Fruit fly (Drosophila melanogaster) whole organism, pupa: Measurements from ENCODE around the gene aurA.

Experiments
- CG10348 ChIP-seq: fragments of 200-800 bp; sonication (Bioruptor generic); IDR thresholded peaks from 2 replicates; pipeline ENCODE4 v1.3.6; 2022; ENCODE audit warnings: missing biosample characterization, missing genetic modification characterization
- CG12605 ChIP-seq: fragments of 200-800 bp; sonication (Bioruptor generic); IDR thresholded peaks from 2 replicates; pipeline ENCODE4 v1.3.6; 2022; ENCODE audit warnings: missing biosample characterization, missing genetic modification characterization
- CG13204 ChIP-seq: fragments of 200-800 bp; sonication (Bioruptor generic); optimal IDR thresholded peaks from 2 replicates; lab custom pipeline; 2018; ENCODE audit warnings: missing biosample characterization, mild to moderate bottlenecking, missing genetic modification characterization, moderate library complexity
- CG14655 ChIP-seq: fragments of 200-800 bp; sonication (Bioruptor generic); optimal IDR thresholded peaks from 3 replicates; lab custom pipeline; 2017; ENCODE audit warnings: mild to moderate bottlenecking, missing biosample characterization, missing genetic modification reagents, missing genetic modification characterization
- CG15710 ChIP-seq: fragments of 200-800 bp; sonication (Bioruptor generic); optimal IDR thresholded peaks from 2 replicates; lab custom pipeline; 2018; ENCODE audit warnings: missing biosample characterization, mild to moderate bottlenecking, missing genetic modification characterization, moderate library complexity
- CG17806 ChIP-seq: fragments of 200-800 bp; sonication (Bioruptor generic); optimal IDR thresholded peaks from 2 replicates; lab custom pipeline; 2018; ENCODE audit warnings: missing biosample characterization, mild to moderate bottlenecking, missing genetic modification characterization, moderate library complexity
- CG32121 ChIP-seq: fragments of 200-800 bp; sonication (Bioruptor generic); IDR thresholded peaks from 2 replicates; pipeline ENCODE4 v1.3.6; 2022; ENCODE audit warnings: missing biosample characterization, missing genetic modification characterization
- CG34367 ChIP-seq: fragments of 200-800 bp; sonication (Bioruptor generic); optimal IDR thresholded peaks from 2 replicates; lab custom pipeline; 2018; ENCODE audit warnings: missing biosample characterization, mild to moderate bottlenecking, missing genetic modification characterization
- CG4496 ChIP-seq: fragments of 200-800 bp; sonication (Bioruptor generic); IDR thresholded peaks from 3 replicates; pipeline ENCODE4 v1.3.6; 2022; ENCODE audit warnings: missing biosample characterization, missing genetic modification characterization
- CG8159 ChIP-seq: fragments of 200-800 bp; sonication (Bioruptor generic); optimal IDR thresholded peaks from 3 replicates; lab custom pipeline; 2018; ENCODE audit warnings: missing biosample characterization, mild to moderate bottlenecking, missing genetic modification characterization, moderate library complexity
- CG8301 ChIP-seq: fragments of 200-800 bp; sonication (Bioruptor generic); optimal IDR thresholded peaks from 2 replicates; lab custom pipeline; 2018; ENCODE audit warnings: missing biosample characterization, mild to moderate bottlenecking, missing genetic modification characterization
- CG9948 ChIP-seq: fragments of 200-800 bp; sonication (Bioruptor generic); optimal IDR thresholded peaks from 2 replicates; lab custom pipeline; 2018; ENCODE audit warnings: missing biosample characterization, mild to moderate bottlenecking, missing genetic modification characterization, moderate library complexity
- D1 ChIP-seq: fragments of 200-800 bp; sonication (Bioruptor generic); optimal IDR thresholded peaks from 2 replicates; lab custom pipeline; 2018; ENCODE audit warnings: missing biosample characterization, mild to moderate bottlenecking, missing genetic modification characterization, moderate library complexity
- EcR ChIP-seq: fragments of 200-800 bp; sonication (Bioruptor generic); optimal IDR thresholded peaks from 3 replicates; lab custom pipeline; 2019; ENCODE audit warnings: missing biosample characterization, missing genetic modification characterization, mild to moderate bottlenecking, moderate library complexity, missing genetic modification reagents
- Ets98B ChIP-seq: fragments of 200-800 bp; sonication (Bioruptor generic); IDR thresholded peaks from 2 replicates; pipeline ENCODE4 v1.3.6; 2022; ENCODE audit warnings: missing biosample characterization, missing genetic modification characterization
- Pif1A ChIP-seq: fragments of 200-800 bp; sonication (Bioruptor generic); optimal IDR thresholded peaks from 3 replicates; lab custom pipeline; 2016; ENCODE audit warnings: missing biosample characterization, missing genetic modification characterization
- Pif1B ChIP-seq: fragments of 200-800 bp; sonication (Bioruptor generic); optimal IDR thresholded peaks from 3 replicates; lab custom pipeline; 2016; ENCODE audit warnings: missing biosample characterization, missing genetic modification characterization
- Snoo ChIP-seq: fragments of 200-800 bp; sonication (Bioruptor generic); optimal IDR thresholded peaks from 3 replicates; lab custom pipeline; 2017; ENCODE audit warnings: missing biosample characterization, mild to moderate bottlenecking, missing genetic modification characterization, inconsistent platforms
- fd96Ca ChIP-seq: fragments of 200-800 bp; sonication (Bioruptor generic); IDR thresholded peaks from 3 replicates; pipeline ENCODE4 v1.3.6; 2022; ENCODE audit warnings: missing biosample characterization, missing genetic modification characterization
- gl ChIP-seq: fragments of 200-800 bp; sonication (Bioruptor generic); optimal IDR thresholded peaks from 2 replicates; lab custom pipeline; 2018; ENCODE audit warnings: missing biosample characterization, mild to moderate bottlenecking, missing genetic modification characterization
- rn ChIP-seq: fragments of 200-800 bp; sonication (Bioruptor generic); IDR thresholded peaks from 2 replicates; pipeline ENCODE4 v1.3.6; 2022; ENCODE audit warnings: missing biosample characterization, missing genetic modification characterization

The aurA gene

DNA sequence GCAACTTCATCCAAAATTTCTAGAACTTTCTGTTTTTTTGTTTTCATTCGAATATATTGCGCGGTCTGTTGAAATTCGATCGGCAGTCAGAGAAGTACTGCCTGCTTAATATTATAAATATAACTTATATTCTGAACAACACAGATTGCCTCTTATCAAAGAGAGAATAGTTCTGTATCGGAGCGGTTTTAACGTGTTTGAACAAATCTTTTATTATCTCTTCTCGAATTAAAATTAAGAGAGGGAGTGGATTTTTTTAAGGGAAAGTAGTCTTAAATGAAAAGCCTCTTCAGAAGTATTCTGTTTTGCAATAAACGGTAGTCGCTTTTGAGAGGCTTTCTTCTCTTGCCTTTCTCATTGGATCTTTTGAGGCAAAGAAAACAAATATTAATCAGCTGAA, 19.6 kb downstream of the aurA start:
- TF ChIP-seq CG14655 (no peak), D1 (tag; lab: Kevin White, UChicago) (peak; percentile 11)

DNA sequence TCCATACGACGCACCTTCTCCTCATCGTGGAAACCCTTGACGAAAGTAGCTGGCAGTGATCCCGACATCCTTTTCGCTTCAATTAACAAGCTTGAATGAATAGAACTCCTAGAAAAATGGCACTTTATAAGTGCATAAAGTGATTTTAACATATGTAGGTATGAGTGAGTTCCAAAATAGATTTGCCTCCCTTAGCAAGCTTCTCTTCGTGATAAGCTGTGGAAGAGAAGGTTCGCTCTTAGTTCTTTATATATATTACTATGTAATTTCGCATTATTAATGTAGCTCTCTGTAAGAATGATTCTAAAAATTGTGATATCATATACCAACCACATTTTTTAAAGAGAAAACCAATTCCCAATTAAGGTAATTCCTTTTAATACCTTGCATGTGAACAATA, 21.5 kb downstream of the aurA start, which contains the start of gene CG3397:
Gene CG3397 (minus strand): TSS at position 101 of the 400 bp plus-strand sequence.
- no peak for TF ChIP-seq CG17806 (tag; lab: Kevin White, UChicago)
- no peak for TF ChIP-seq Pif1A (GFP tag; lab: Kevin White, UChicago)
- TF ChIP-seq Ets98B (GFP tag; lab: Robert Waterston, UW) = no peak
- TF ChIP-seq EcR (GFP tag; lab: Kevin White, UChicago) = no peak
- no peak for TF ChIP-seq CG8159
- TF ChIP-seq CG9948 (tag; lab: Kevin White, UChicago) = no peak
- no peak for TF ChIP-seq CG34367 (tag; lab: Kevin White, UChicago)
- no peak for TF ChIP-seq CG8301 (tag; lab: Kevin White, UChicago)
- TF ChIP-seq D1 (tag; lab: Kevin White, UChicago) = no peak
- TF ChIP-seq gl = no peak
- TF ChIP-seq CG4496 (GFP tag; lab: Robert Waterston, UW) = no peak
- no peak for TF ChIP-seq rn (GFP tag; lab: Robert Waterston, UW)
- no peak for TF ChIP-seq Snoo (tag; lab: Kevin White, UChicago)
- TF ChIP-seq CG12605 (GFP tag; lab: Robert Waterston, UW) = no peak
- TF ChIP-seq CG13204 (GFP tag; lab: Kevin White, UChicago) = no peak
- TF ChIP-seq CG10348 (GFP tag; lab: Robert Waterston, UW) = no peak

dm6 chr3R:11984862-11985261, 21.9 kb downstream of the aurA start:
- TF ChIP-seq EcR (GFP tag; lab: Kevin White, UChicago) (peak; percentile 79), Pif1A (GFP tag; lab: Kevin White, UChicago) (no peak)

DNA sequence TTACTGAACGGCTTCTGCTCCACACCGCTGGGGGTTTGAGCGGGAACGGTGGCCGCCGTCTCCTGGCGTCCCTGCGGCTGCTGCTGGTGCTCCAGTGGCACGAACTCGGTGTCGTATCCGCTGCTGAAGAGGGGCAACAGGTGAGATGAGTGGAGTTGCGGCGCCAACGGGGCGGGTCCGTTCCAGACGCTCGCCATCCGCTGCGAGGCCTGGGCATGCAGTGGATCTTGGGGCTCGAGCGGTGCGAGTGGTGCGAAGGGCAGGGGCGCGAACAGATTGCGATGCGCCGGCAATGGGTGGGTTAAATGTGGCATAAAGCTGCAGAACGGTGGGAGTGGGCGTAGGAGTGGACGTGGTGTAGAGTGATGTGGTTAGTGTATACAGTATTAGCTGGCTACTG, 26.3 kb downstream of the aurA start:
- TF ChIP-seq CG9948 (tag; lab: Kevin White, UChicago) (no peak), CG17806 (tag; lab: Kevin White, UChicago) (no peak), CG13204 (GFP tag; lab: Kevin White, UChicago) (peak; percentile 87), fd96Ca (GFP tag; lab: Robert Waterston, UW) (no peak), CG4496 (GFP tag; lab: Robert Waterston, UW) (no peak), Pif1B (GFP tag; lab: Kevin White, UChicago) (no peak), Snoo (tag; lab: Kevin White, UChicago) (no peak), Pif1A (GFP tag; lab: Kevin White, UChicago) (no peak), CG32121 (GFP tag; lab: Robert Waterston, UW) (no peak)

DNA sequence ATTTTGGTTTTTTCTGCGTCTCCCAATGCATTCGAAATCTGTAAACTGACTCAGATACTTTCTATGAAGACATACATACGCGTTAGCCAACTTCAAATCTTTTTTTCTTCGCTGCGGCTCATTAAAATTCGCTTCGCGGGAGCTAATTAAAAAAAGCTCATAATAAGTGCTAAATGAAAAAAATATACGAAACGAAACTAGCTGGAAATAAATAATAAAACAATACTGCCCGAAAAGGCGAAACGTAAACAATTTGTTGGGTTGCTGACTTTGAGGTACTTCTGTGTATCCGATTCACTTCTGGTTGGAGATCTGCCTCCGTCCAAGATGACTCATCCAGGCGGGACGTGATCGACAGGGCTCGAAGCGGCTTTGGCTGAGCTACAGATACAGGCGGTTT, 27.1 kb downstream of the aurA start:
- TF ChIP-seq CG8301 (tag; lab: Kevin White, UChicago) = no peak
- peak; percentile 42 for TF ChIP-seq CG13204 (GFP tag; lab: Kevin White, UChicago)

- TF ChIP-seq CG32121 (GFP tag; lab: Robert Waterston, UW) (no peak), Pif1A (GFP tag; lab: Kevin White, UChicago) (no peak), CG34367 (tag; lab: Kevin White, UChicago) (no peak)
These were observed 28.7 kb downstream of the aurA start for dm6 chr3R:11991538-11992164.

DNA sequence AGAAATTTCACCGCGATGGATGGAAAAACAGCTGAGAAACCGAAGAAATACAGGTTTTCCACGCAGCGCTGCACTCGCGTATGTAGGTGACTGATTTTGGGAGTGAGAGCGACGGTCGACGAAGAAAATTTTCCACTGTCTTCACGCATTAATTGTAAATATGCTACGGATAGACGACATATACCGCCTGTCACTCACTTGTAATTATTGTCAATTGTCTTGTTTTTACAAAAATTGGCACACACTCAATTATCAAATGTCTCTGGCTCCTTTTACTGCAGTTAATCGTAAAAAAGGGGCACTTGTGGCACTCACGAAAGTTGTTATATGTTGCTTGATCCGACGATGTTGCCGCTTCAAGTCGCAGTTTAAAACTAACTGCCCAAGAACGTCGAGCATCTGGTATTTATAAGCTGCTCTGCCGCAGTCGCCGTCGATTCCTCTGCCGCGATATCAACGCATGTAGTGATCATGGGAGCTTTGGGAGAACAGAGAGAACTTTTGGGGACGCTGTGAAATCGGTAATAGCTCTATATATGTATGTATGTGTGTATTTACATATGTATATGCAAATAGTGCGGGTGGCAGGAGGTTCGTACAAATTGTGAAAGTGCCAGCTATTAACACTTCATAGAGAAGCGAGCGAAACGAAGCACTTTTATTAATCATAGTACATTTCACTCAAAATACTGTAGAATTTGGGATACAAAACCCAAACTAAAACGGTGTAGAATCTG, 30.2 kb downstream of the aurA start, which contains the start of gene mfas:
Gene mfas (minus strand): TSS at position 382 of the 737 bp plus-strand sequence.
- TF ChIP-seq CG15710 (no peak), CG10348 (GFP tag; lab: Robert Waterston, UW) (no peak), CG17806 (tag; lab: Kevin White, UChicago) (no peak), Ets98B (GFP tag; lab: Robert Waterston, UW) (no peak; the same call in 1 of the 2 replicates), Pif1B (GFP tag; lab: Kevin White, UChicago) (peak; percentile 51), CG34367 (tag; lab: Kevin White, UChicago) (no peak), Pif1A (GFP tag; lab: Kevin White, UChicago) (peak; percentile 37), CG13204 (GFP tag; lab: Kevin White, UChicago) (peak; percentile 21), CG4496 (GFP tag; lab: Robert Waterston, UW) (0 out of 3 replicates have a peak, but pooled peaks have one; percentile 38), CG12605 (GFP tag; lab: Robert Waterston, UW) (0 out of 2 replicates have a peak, but pooled peaks have one; percentile 9), Snoo (tag; lab: Kevin White, UChicago) (peak; percentile 3), EcR (GFP tag; lab: Kevin White, UChicago) (peak; percentile 58), CG14655 (no peak)
